Worm (Caenorhabditis elegans) whole organism, late embryonic: ENCODE data around the gene T04C12.11.

ENCODE experiments used
- C08G9.2 ChIP-seq: sonication (generic microtip); optimal IDR thresholded peaks from 2 replicates; lab custom pipeline; 2016; ENCODE audit warnings: mild to moderate bottlenecking, missing genetic modification characterization, moderate library complexity, missing compliant biosample characterization
- C38D4.7 ChIP-seq: fragments of 200-800 bp; sonication (Bioruptor generic); optimal IDR thresholded peaks from 2 replicates; lab custom pipeline; 2018; ENCODE audit warnings: mild to moderate bottlenecking, missing genetic modification characterization, moderate library complexity, missing compliant biosample characterization
- F13H6.1 ChIP-seq: sonication (generic microtip); optimal IDR thresholded peaks from 2 replicates; lab custom pipeline; 2016; ENCODE audit warnings: missing genetic modification characterization, missing compliant biosample characterization
- K02D7.2 ChIP-seq: sonication (generic microtip); optimal IDR thresholded peaks from 2 replicates; lab custom pipeline; 2017; ENCODE audit warnings: mild to moderate bottlenecking, missing genetic modification characterization, missing compliant biosample characterization
- K09A11.1 ChIP-seq: sonication (generic microtip); optimal IDR thresholded peaks from 2 replicates; lab custom pipeline; 2017; ENCODE audit warnings: antibody characterized with exemption, mild to moderate bottlenecking, missing genetic modification characterization, missing compliant biosample characterization; ENCODE audit not compliant: insufficient read depth
- T23F11.4 ChIP-seq: fragments of 200-800 bp; sonication (Bioruptor generic); optimal IDR thresholded peaks from 2 replicates; lab custom pipeline; 2018; ENCODE audit warnings: mild to moderate bottlenecking, missing genetic modification characterization, missing compliant biosample characterization
- ama-1 ChIP-seq: fragments of 150-350 bp; optimal IDR thresholded peaks from 2 replicates; lab custom pipeline; 2014
- ceh-22 ChIP-seq: sonication (generic microtip); optimal IDR thresholded peaks from 2 replicates; lab custom pipeline; 2017; ENCODE audit warnings: missing biosample characterization, missing genetic modification characterization
- ceh-31 ChIP-seq: sonication (generic microtip); optimal IDR thresholded peaks from 2 replicates; lab custom pipeline; 2016; ENCODE audit warnings: missing genetic modification characterization, missing compliant biosample characterization
- ceh-34 ChIP-seq: sonication (generic microtip); optimal IDR thresholded peaks from 2 replicates; lab custom pipeline; 2016; ENCODE audit warnings: mild to moderate bottlenecking, missing genetic modification characterization, missing compliant biosample characterization
- ceh-6 ChIP-seq: fragments of 200-800 bp; sonication (Bioruptor generic); optimal IDR thresholded peaks from 2 replicates; lab custom pipeline; 2018; ENCODE audit warnings: mild to moderate bottlenecking, missing genetic modification characterization, missing compliant biosample characterization
- ceh-9 ChIP-seq: sonication (generic microtip); optimal IDR thresholded peaks from 2 replicates; lab custom pipeline; 2016; ENCODE audit warnings: mild to moderate bottlenecking, missing genetic modification characterization, inconsistent platforms, missing compliant biosample characterization
- dmd-4 ChIP-seq: sonication (generic microtip); optimal IDR thresholded peaks from 2 replicates; lab custom pipeline; 2016; ENCODE audit warnings: borderline replicate concordance, missing genetic modification characterization, missing compliant biosample characterization
- elt-2 ChIP-seq: sonication (generic microtip); optimal IDR thresholded peaks from 2 replicates; lab custom pipeline; 2016; ENCODE audit warnings: missing genetic modification reagents, missing genetic modification characterization, missing compliant biosample characterization
- elt-4 ChIP-seq: sonication (generic microtip); optimal IDR thresholded peaks from 2 replicates; lab custom pipeline; 2016; ENCODE audit warnings: missing genetic modification characterization, missing compliant biosample characterization
- ets-4 ChIP-seq: sonication (generic microtip); optimal IDR thresholded peaks from 2 replicates; lab custom pipeline; 2016; ENCODE audit warnings: missing genetic modification characterization, missing compliant biosample characterization
- eyg-1 ChIP-seq: sonication (generic microtip); optimal IDR thresholded peaks from 2 replicates; lab custom pipeline; 2016; ENCODE audit warnings: missing genotype, missing genetic modification characterization, missing compliant biosample characterization
- fkh-6 ChIP-seq: sonication (generic microtip); optimal IDR thresholded peaks from 2 replicates; lab custom pipeline; 2016; ENCODE audit warnings: missing genetic modification characterization, missing compliant biosample characterization
- gmeb-2 ChIP-seq: sonication (generic microtip); optimal IDR thresholded peaks from 2 replicates; lab custom pipeline; 2016; ENCODE audit warnings: missing genetic modification characterization, inconsistent platforms, missing compliant biosample characterization
- hlh-13 ChIP-seq: fragments of 200-800 bp; sonication (Bioruptor generic); optimal IDR thresholded peaks from 2 replicates; lab custom pipeline; 2018; ENCODE audit warnings: mild to moderate bottlenecking, missing genetic modification characterization, missing compliant biosample characterization
- hlh-15 ChIP-seq: sonication (generic microtip); optimal IDR thresholded peaks from 2 replicates; lab custom pipeline; 2016; ENCODE audit warnings: missing genetic modification characterization, missing compliant biosample characterization
- hlh-30 ChIP-seq: sonication (generic microtip); optimal IDR thresholded peaks from 2 replicates; lab custom pipeline; 2017; ENCODE audit warnings: antibody characterized with exemption, missing genetic modification characterization, missing compliant biosample characterization; ENCODE audit not compliant: insufficient read depth
- hlh-6 ChIP-seq: sonication (generic microtip); optimal IDR thresholded peaks from 2 replicates; lab custom pipeline; 2016; ENCODE audit warnings: missing genotype, missing genetic modification characterization, missing compliant biosample characterization
- lim-6 ChIP-seq: sonication (generic microtip); optimal IDR thresholded peaks from 2 replicates; lab custom pipeline; 2016; ENCODE audit warnings: missing genetic modification characterization, missing compliant biosample characterization
- lin-11 ChIP-seq: fragments of 200-800 bp; sonication (Bioruptor generic); optimal IDR thresholded peaks from 2 replicates; lab custom pipeline; 2018; ENCODE audit warnings: mild to moderate bottlenecking, missing genetic modification characterization, missing compliant biosample characterization
- nfya-1 ChIP-seq: sonication (generic microtip); optimal IDR thresholded peaks from 2 replicates; lab custom pipeline; 2017; ENCODE audit warnings: missing genetic modification characterization, mild to moderate bottlenecking, missing compliant biosample characterization, antibody characterized with exemption, moderate library complexity
- nhr-11 ChIP-seq: fragments of 150-350 bp; optimal IDR thresholded peaks from 2 replicates; lab custom pipeline; 2014; ENCODE audit warnings: missing biosample characterization, missing genetic modification characterization
- pag-3 ChIP-seq: sonication (generic microtip); optimal IDR thresholded peaks from 2 replicates; lab custom pipeline; 2016; ENCODE audit warnings: missing compliant biosample characterization, missing genetic modification characterization, borderline replicate concordance
- pat-9 ChIP-seq: fragments of 200-800 bp; sonication (Bioruptor generic); optimal IDR thresholded peaks from 2 replicates; lab custom pipeline; 2018; ENCODE audit warnings: mild to moderate bottlenecking, missing genetic modification characterization, moderate library complexity, missing compliant biosample characterization
- pax-1 ChIP-seq: fragments of 150-350 bp; optimal IDR thresholded peaks from 2 replicates; lab custom pipeline; 2014; ENCODE audit warnings: missing biosample characterization, missing genetic modification characterization
- pqm-1 ChIP-seq: sonication (generic microtip); optimal IDR thresholded peaks from 2 replicates; lab custom pipeline; 2016; ENCODE audit warnings: missing genetic modification characterization, missing compliant biosample characterization
- pros-1 ChIP-seq: fragments of 150-350 bp; optimal IDR thresholded peaks from 2 replicates; lab custom pipeline; 2014; ENCODE audit warnings: missing biosample characterization, missing genetic modification reagents, missing genetic modification characterization
- rnt-1 ChIP-seq: sonication (generic microtip); optimal IDR thresholded peaks from 2 replicates; lab custom pipeline; 2016; ENCODE audit warnings: missing genetic modification characterization, missing compliant biosample characterization
- sdc-2 ChIP-seq: sonication (generic microtip); optimal IDR thresholded peaks from 2 replicates; lab custom pipeline; 2016; ENCODE audit warnings: missing genotype, missing genetic modification characterization, missing compliant biosample characterization
- sox-2 ChIP-seq: fragments of 200-800 bp; sonication (Bioruptor generic); IDR thresholded peaks from 2 replicates; pipeline ENCODE4 v1.3.6; 2022; ENCODE audit warnings: missing genetic modification reagents, missing genetic modification characterization, missing compliant biosample characterization
- syd-9 ChIP-seq: sonication (generic microtip); optimal IDR thresholded peaks from 2 replicates; lab custom pipeline; 2016; ENCODE audit warnings: mild to moderate bottlenecking, missing genetic modification characterization, moderate library complexity, missing compliant biosample characterization
- tbx-2 ChIP-seq: sonication (generic microtip); optimal IDR thresholded peaks from 2 replicates; lab custom pipeline; 2016; ENCODE audit warnings: missing genetic modification characterization, missing compliant biosample characterization
- tbx-7 ChIP-seq: sonication (generic microtip); optimal IDR thresholded peaks from 2 replicates; lab custom pipeline; 2016; ENCODE audit warnings: missing genotype, missing genetic modification characterization, missing compliant biosample characterization
- ttx-3 ChIP-seq: sonication (generic microtip); optimal IDR thresholded peaks from 2 replicates; lab custom pipeline; 2016; ENCODE audit warnings: missing genetic modification reagents, missing genetic modification characterization, missing compliant biosample characterization
- unc-42 ChIP-seq: sonication (generic microtip); optimal IDR thresholded peaks from 2 replicates; lab custom pipeline; 2016; ENCODE audit warnings: missing genotype, missing genetic modification characterization, missing compliant biosample characterization
- unc-86 ChIP-seq: sonication (generic microtip); optimal IDR thresholded peaks from 2 replicates; lab custom pipeline; 2016; ENCODE audit warnings: missing genetic modification characterization, missing compliant biosample characterization
- zip-5 ChIP-seq: sonication (generic microtip); optimal IDR thresholded peaks from 2 replicates; lab custom pipeline; 2016; ENCODE audit warnings: missing genetic modification characterization, missing compliant biosample characterization

The T04C12.11 gene

ce11 chrV:11042538-11042937 is 17.6 kb downstream of the T04C12.11 start, which contains the start of gene C45B11.2:
Gene C45B11.2, plus strand, starts transcription at chrV:11042710.
- no peak for TF ChIP-seq pros-1 (tag; lab: Kevin White, UChicago)

DNA sequence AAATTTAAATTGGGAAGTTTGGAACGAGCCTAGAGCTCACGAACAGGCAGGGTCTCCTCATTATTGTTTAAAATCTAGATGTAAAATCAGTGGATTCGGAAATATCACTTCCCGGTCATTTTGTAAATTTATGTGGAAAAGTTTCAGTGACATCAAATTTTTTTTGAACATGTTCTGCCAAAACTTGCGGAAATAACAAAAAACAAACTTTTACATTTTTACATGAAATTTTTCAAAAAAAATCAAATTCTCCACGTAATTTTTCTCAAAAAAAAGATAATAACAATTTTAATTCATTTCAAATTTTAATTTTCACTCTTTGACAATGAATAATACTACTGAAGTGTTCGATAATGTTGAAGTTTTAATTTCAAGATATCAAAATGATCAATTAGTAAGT is 18.6 kb downstream of the T04C12.11 start, which contains the start of gene C45B11.5:
Gene C45B11.5 (plus strand): TSS at position 301 of the 400 bp plus-strand sequence.
- TF ChIP-seq ttx-3 (tag; lab: Kevin White, UChicago) (no peak), elt-4 (tag; lab: Kevin White, UChicago) (no peak), tbx-2 (tag; lab: Kevin White, UChicago) (no peak), eyg-1 (tag; lab: Kevin White, UChicago) (no peak), C08G9.2 (tag; lab: Kevin White, UChicago) (no peak), sox-2 (GFP tag; lab: Robert Waterston, UW) (no peak), pat-9 (tag; lab: Kevin White, UChicago) (no peak), K09A11.1 (tag; lab: Kevin White, UChicago) (no peak), hlh-13 (GFP tag; lab: Kevin White, UChicago) (no peak), lin-11 (tag; lab: Kevin White, UChicago) (no peak), pag-3 (tag; lab: Kevin White, UChicago) (no peak), ceh-22 (no peak)

DNA sequence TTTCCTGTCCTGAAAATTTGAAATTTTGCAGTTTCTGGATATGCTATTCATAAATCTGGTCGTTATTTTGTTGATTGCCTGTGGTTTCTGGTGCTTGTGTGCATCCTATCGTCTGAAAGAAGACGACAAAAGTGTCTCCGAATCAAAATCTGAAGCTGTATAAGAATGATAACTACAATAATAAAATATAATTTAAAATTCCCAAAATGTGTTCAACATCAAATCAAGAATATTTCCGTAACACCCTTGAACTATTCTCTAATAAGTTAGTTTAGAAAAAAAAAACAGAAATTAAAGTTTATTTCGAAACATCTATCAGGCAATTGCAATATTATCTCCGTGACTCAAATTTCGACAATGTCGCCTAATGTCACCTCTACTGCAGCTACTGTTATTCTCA is 19.6 kb downstream of the T04C12.11 start, which contains the start of gene C45B11.8:
Gene C45B11.8 (plus strand): TSS at position 301 of the 400 bp plus-strand sequence.
- TF ChIP-seq ceh-9: no peak
- TF ChIP-seq C38D4.7 (GFP tag; lab: Kevin White, UChicago): no peak
- TF ChIP-seq hlh-30 (tag; lab: Kevin White, UChicago): no peak
- TF ChIP-seq pax-1 (tag; lab: Kevin White, UChicago): no peak
- TF ChIP-seq pros-1 (tag; lab: Kevin White, UChicago): no peak
- no peak for TF ChIP-seq zip-5 (tag; lab: Kevin White, UChicago)
- TF ChIP-seq eyg-1 (tag; lab: Kevin White, UChicago): no peak
- TF ChIP-seq syd-9: no peak
- no peak for TF ChIP-seq elt-2 (tag; lab: Kevin White, UChicago)
- TF ChIP-seq hlh-6: no peak
- TF ChIP-seq K02D7.2 (tag; lab: Kevin White, UChicago): no peak
- TF ChIP-seq pat-9 (tag; lab: Kevin White, UChicago): no peak
- TF ChIP-seq ets-4: no peak
- no peak for TF ChIP-seq ama-1 (lab: Kevin White, UChicago)

DNA sequence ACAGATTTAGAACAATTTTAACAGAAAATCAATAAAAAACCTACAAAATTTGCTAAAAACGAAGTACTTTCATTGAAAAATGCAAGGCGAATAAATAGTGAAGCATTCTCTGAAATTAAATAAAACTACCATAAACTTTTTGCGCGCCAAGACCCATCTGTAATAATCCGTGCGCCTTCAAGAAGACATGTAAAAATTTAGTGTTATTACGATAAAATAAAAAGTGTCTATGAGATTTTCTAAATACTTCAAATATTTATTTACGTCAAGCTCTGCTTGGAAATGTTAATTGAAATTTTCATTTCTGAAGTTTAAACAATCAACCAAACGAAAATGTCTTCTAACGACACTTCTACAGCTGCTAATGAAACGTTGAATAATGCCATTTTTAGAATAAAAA is 20.1 kb downstream of the T04C12.11 start, which contains the start of gene C45B11.9:
Gene C45B11.9 (plus strand): TSS at position 301 of the 400 bp plus-strand sequence.
- TF ChIP-seq hlh-15 (tag; lab: Kevin White, UChicago) (no peak), ttx-3 (tag; lab: Kevin White, UChicago) (no peak), ceh-22 (no peak), rnt-1 (tag; lab: Kevin White, UChicago) (no peak), ceh-34 (no peak), nfya-1 (tag; lab: Kevin White, UChicago) (no peak), gmeb-2 (no peak), ceh-31 (tag; lab: Kevin White, UChicago) (no peak), ceh-6 (no peak)
- TF ChIP-seq, all 69 proteins: peak for 0

DNA sequence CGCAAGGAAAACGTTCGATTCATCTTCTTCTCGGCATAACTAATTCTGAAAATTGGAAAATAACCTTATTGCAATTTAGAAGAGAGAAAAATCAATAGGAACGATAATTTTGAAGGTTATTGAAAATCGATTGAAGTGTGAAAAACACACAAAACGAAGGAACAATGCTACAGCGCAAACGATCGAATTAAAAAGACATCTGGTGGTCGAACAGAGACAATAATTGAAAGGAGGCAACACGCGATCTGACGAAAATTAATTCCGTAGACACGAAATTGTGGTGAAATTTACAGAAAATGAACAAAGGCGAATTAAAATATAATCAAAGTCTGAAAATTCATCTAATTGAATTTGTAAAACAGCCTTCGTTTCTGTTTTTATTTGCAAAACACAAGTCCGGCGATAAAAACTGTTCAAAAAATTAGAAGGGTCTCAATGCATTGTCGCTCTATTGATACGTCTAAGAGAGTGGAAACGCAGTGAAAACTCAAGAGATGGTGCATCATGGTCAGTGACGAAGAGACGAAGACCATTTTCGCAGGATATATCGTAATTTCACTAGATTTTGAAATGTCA is 20.6 kb downstream of the T04C12.11 start, which contains the start of gene pak-2:
Gene pak-2 (minus strand): TSS at position 51 of the 576 bp plus-strand sequence.
- no peak for TF ChIP-seq hlh-30 (tag; lab: Kevin White, UChicago)
- TF ChIP-seq T23F11.4 (GFP tag; lab: Kevin White, UChicago): peak; percentile 55
- TF ChIP-seq ceh-34: peak; percentile 84
- TF ChIP-seq unc-86 (tag; lab: Kevin White, UChicago): peak; percentile 61
- TF ChIP-seq pag-3 (tag; lab: Kevin White, UChicago): no peak
- peak; percentile 92 for TF ChIP-seq lim-6 (tag; lab: Kevin White, UChicago)
- TF ChIP-seq K09A11.1 (tag; lab: Kevin White, UChicago): no peak
- TF ChIP-seq ama-1 (lab: Kevin White, UChicago): no peak
- peak; percentile 34 for TF ChIP-seq dmd-4 (tag; lab: Kevin White, UChicago)
- TF ChIP-seq pqm-1: peak; percentile 64
- TF ChIP-seq F13H6.1 (tag; lab: Kevin White, UChicago): peak; percentile 91
- peak; percentile 100 for TF ChIP-seq ceh-31 (tag; lab: Kevin White, UChicago)
- TF ChIP-seq lin-11 (tag; lab: Kevin White, UChicago): no peak
- peak; percentile 98 for TF ChIP-seq tbx-2 (tag; lab: Kevin White, UChicago)
- peak; percentile 94 for TF ChIP-seq zip-5 (tag; lab: Kevin White, UChicago)
- peak; percentile 92 for TF ChIP-seq unc-42 (tag; lab: Kevin White, UChicago)
- peak; percentile 75 for TF ChIP-seq fkh-6
- peak; percentile 36 for TF ChIP-seq sdc-2 (tag; lab: Kevin White, UChicago)
- peak; percentile 42 for TF ChIP-seq pax-1 (tag; lab: Kevin White, UChicago)
- no peak for TF ChIP-seq nhr-11
- peak; percentile 90 for TF ChIP-seq tbx-7
- peak; percentile 96 for TF ChIP-seq C08G9.2 (tag; lab: Kevin White, UChicago)
- peak; percentile 94 for TF ChIP-seq rnt-1 (tag; lab: Kevin White, UChicago)
